Worm (Caenorhabditis elegans) whole organism, young adult: ENCODE measurements around the gene egl-44.

Experiments used
- B0336.3 ChIP-seq: fragments of 200-800 bp; sonication (Bioruptor generic); IDR thresholded peaks from 2 replicates; pipeline ENCODE4 v1.3.6; 2022; ENCODE audit warnings: missing genetic modification characterization, missing compliant biosample characterization
- F10E7.11 ChIP-seq: sonication (generic microtip); optimal IDR thresholded peaks from 2 replicates; lab custom pipeline; 2017; ENCODE audit warnings: mild to moderate bottlenecking, missing genetic modification characterization, moderate library complexity, missing compliant biosample characterization
- F37B4.10 ChIP-seq: fragments of 200-800 bp; sonication (Bioruptor generic); IDR thresholded peaks from 2 replicates; pipeline ENCODE4 v1.3.6; 2022; ENCODE audit warnings: missing genetic modification characterization, missing compliant biosample characterization
- F52B5.7 ChIP-seq: sonication (generic microtip); optimal IDR thresholded peaks from 2 replicates; lab custom pipeline; 2016; ENCODE audit warnings: mild to moderate bottlenecking, missing genetic modification characterization, missing compliant biosample characterization
- F55B11.4 ChIP-seq: sonication (generic microtip); optimal IDR thresholded peaks from 2 replicates; lab custom pipeline; 2016; ENCODE audit warnings: missing compliant biosample characterization, missing genetic modification characterization, borderline replicate concordance; ENCODE audit not compliant: insufficient read depth
- F57C9.4 ChIP-seq: sonication (generic microtip); optimal IDR thresholded peaks from 2 replicates; lab custom pipeline; 2017; ENCODE audit warnings: mild to moderate bottlenecking, missing genetic modification characterization, missing compliant biosample characterization
- K11D2.4 ChIP-seq: fragments of 200-800 bp; sonication (Bioruptor generic); IDR thresholded peaks from 2 replicates; pipeline ENCODE4 v1.3.6; 2022; ENCODE audit warnings: missing genetic modification reagents, missing genetic modification characterization, missing compliant biosample characterization
- K12H6.12 ChIP-seq: fragments of 200-800 bp; sonication (Bioruptor generic); optimal IDR thresholded peaks from 2 replicates; lab custom pipeline; 2018; ENCODE audit warnings: mild to moderate bottlenecking, missing genetic modification characterization, missing compliant biosample characterization
- T26A5.8 ChIP-seq: sonication (generic microtip); optimal IDR thresholded peaks from 2 replicates; lab custom pipeline; 2016; ENCODE audit warnings: missing genetic modification characterization, missing compliant biosample characterization
- Y53F4B.3 ChIP-seq: fragments of 200-800 bp; sonication (Bioruptor generic); IDR thresholded peaks from 2 replicates; pipeline ENCODE4 v1.3.6; 2022; ENCODE audit warnings: missing genetic modification reagents, missing genetic modification characterization, missing compliant biosample characterization
- ZK185.1 ChIP-seq: sonication (generic microtip); optimal IDR thresholded peaks from 2 replicates; lab custom pipeline; 2016; ENCODE audit warnings: mild to moderate bottlenecking, missing genetic modification characterization, missing compliant biosample characterization; ENCODE audit not compliant: poor library complexity, severe bottlenecking
- ama-1 ChIP-seq, 3 experiments: fragments of 150-350 bp in 1 of 3; sonication (generic microtip) in 2 of 3; optimal IDR thresholded peaks; 2 replicates each; lab custom pipeline; 2014 to 2018; ENCODE audit warnings: missing biosample characterization in 2 of 3, missing genetic modification characterization in 2 of 3, missing genetic modification reagents in 2 of 3
- aptf-3 ChIP-seq: fragments of 200-800 bp; sonication (Bioruptor generic); IDR thresholded peaks from 2 replicates; pipeline ENCODE4 v1.3.6; 2022; ENCODE audit warnings: missing genetic modification characterization, missing compliant biosample characterization
- atf-7 ChIP-seq: sonication (generic microtip); optimal IDR thresholded peaks from 2 replicates; lab custom pipeline; 2017; ENCODE audit warnings: mild to moderate bottlenecking, missing genetic modification characterization, missing compliant biosample characterization
- attf-3 ChIP-seq: fragments of 200-800 bp; sonication (Bioruptor generic); conservative IDR thresholded peaks from 2 replicates; pipeline ENCODE4 v1.3.6; 2022; ENCODE audit warnings: missing genetic modification reagents, missing genetic modification characterization, missing compliant biosample characterization
- ccch-3 ChIP-seq: fragments of 200-800 bp; sonication (Bioruptor generic); optimal IDR thresholded peaks from 2 replicates; lab custom pipeline; 2018; ENCODE audit warnings: mild to moderate bottlenecking, missing genetic modification characterization, missing compliant biosample characterization
- cebp-1 ChIP-seq, 2 experiments: fragments of 200-800 bp in 1 of 2; sonication (Bioruptor generic) in 1 of 2; sonication (generic microtip) in 1 of 2; IDR thresholded peaks in 1 of 2; optimal IDR thresholded peaks in 1 of 2; 2 replicates each; pipeline versions ENCODE4 v1.3.6 to Lab custom; 2017 to 2022; ENCODE audit warnings: missing compliant biosample characterization in 2 of 2, missing genetic modification characterization in 2 of 2, mild to moderate bottlenecking in 1 of 2, missing genetic modification reagents in 1 of 2, moderate library complexity in 1 of 2
- ceh-79 ChIP-seq: sonication (generic microtip); optimal IDR thresholded peaks from 2 replicates; lab custom pipeline; 2017; ENCODE audit warnings: mild to moderate bottlenecking, missing genetic modification characterization, missing compliant biosample characterization
- die-1 ChIP-seq: sonication (generic microtip); optimal IDR thresholded peaks from 2 replicates; lab custom pipeline; 2016; ENCODE audit warnings: missing genotype, mild to moderate bottlenecking, missing genetic modification characterization, missing compliant biosample characterization
- dpff-1 ChIP-seq: sonication (generic microtip); optimal IDR thresholded peaks from 2 replicates; lab custom pipeline; 2017; ENCODE audit warnings: mild to moderate bottlenecking, missing genetic modification characterization, missing compliant biosample characterization
- egl-44 ChIP-seq: fragments of 200-800 bp; sonication (Bioruptor generic); IDR thresholded peaks from 2 replicates; pipeline ENCODE4 v1.3.6; 2022; ENCODE audit warnings: missing genetic modification reagents, missing genetic modification characterization, missing compliant biosample characterization
- ekl-4 ChIP-seq: fragments of 200-800 bp; sonication (Bioruptor generic); IDR thresholded peaks from 2 replicates; pipeline ENCODE4 v1.3.6; 2022; ENCODE audit warnings: missing genetic modification reagents, missing genetic modification characterization, missing compliant biosample characterization
- ets-4 ChIP-seq: fragments of 200-800 bp; sonication (Bioruptor generic); optimal IDR thresholded peaks from 2 replicates; lab custom pipeline; 2018; ENCODE audit warnings: mild to moderate bottlenecking, missing genetic modification characterization, missing compliant biosample characterization
- fkh-3 ChIP-seq: sonication (generic microtip); optimal IDR thresholded peaks from 2 replicates; lab custom pipeline; 2016; ENCODE audit warnings: mild to moderate bottlenecking, missing genetic modification characterization, missing compliant biosample characterization
- hmg-1.2 ChIP-seq: fragments of 200-800 bp; sonication (Bioruptor generic); IDR thresholded peaks from 2 replicates; pipeline ENCODE4 v1.3.6; 2022; ENCODE audit warnings: missing genetic modification reagents, missing genetic modification characterization, missing compliant biosample characterization
- hmg-20 ChIP-seq: fragments of 200-800 bp; sonication (Bioruptor generic); IDR thresholded peaks from 2 replicates; pipeline ENCODE4 v1.3.6; 2022; ENCODE audit warnings: missing genetic modification reagents, missing genetic modification characterization, missing compliant biosample characterization
- lin-26 ChIP-seq: fragments of 200-800 bp; sonication (Bioruptor generic); IDR thresholded peaks from 2 replicates; pipeline ENCODE4 v1.3.6; 2022; ENCODE audit warnings: missing genetic modification reagents, missing genetic modification characterization, missing compliant biosample characterization
- lin-35 ChIP-seq, 3 experiments: fragments of 150-350 bp in 2 of 3; sonication (generic microtip) in 1 of 3; optimal IDR thresholded peaks; 2 replicates each; lab custom pipeline; 2014 to 2018; ENCODE audit warnings: missing biosample characterization in 3 of 3, missing genetic modification characterization in 3 of 3, missing genetic modification reagents in 3 of 3
- lin-40 ChIP-seq: sonication (generic microtip); optimal IDR thresholded peaks from 2 replicates; lab custom pipeline; 2016; ENCODE audit warnings: missing genetic modification characterization, mild to moderate bottlenecking, missing compliant biosample characterization, missing genotype, missing genetic modification reagents
- lin-54 ChIP-seq: fragments of 200-800 bp; sonication (Bioruptor generic); optimal IDR thresholded peaks from 2 replicates; lab custom pipeline; 2018; ENCODE audit warnings: mild to moderate bottlenecking, missing genetic modification characterization, missing compliant biosample characterization
- mcd-1 ChIP-seq: fragments of 200-800 bp; sonication (Bioruptor generic); IDR thresholded peaks from 2 replicates; pipeline ENCODE4 v1.3.6; 2022; ENCODE audit warnings: missing genetic modification reagents, missing genetic modification characterization, missing compliant biosample characterization
- nhr-179 ChIP-seq: sonication (generic microtip); optimal IDR thresholded peaks from 2 replicates; lab custom pipeline; 2016; ENCODE audit warnings: mild to moderate bottlenecking, missing genetic modification characterization, missing compliant biosample characterization
- nhr-80 ChIP-seq: sonication (generic microtip); optimal IDR thresholded peaks from 2 replicates; lab custom pipeline; 2016; ENCODE audit warnings: missing genetic modification characterization, missing compliant biosample characterization
- pbrm-1 ChIP-seq: fragments of 200-800 bp; sonication (Bioruptor generic); IDR thresholded peaks from 2 replicates; pipeline ENCODE4 v1.3.6; 2022; ENCODE audit warnings: missing genetic modification reagents, missing genetic modification characterization, missing compliant biosample characterization
- pha-4 ChIP-seq: fragments of 150-350 bp; sonication (generic microtip); optimal IDR thresholded peaks from 2 replicates; lab custom pipeline; 2014; ENCODE audit warnings: missing biosample characterization, missing genetic modification reagents, missing genetic modification characterization
- rcor-1 ChIP-seq: fragments of 200-800 bp; sonication (Bioruptor generic); IDR thresholded peaks from 2 replicates; pipeline ENCODE4 v1.3.6; 2022; ENCODE audit warnings: missing genetic modification reagents, missing genetic modification characterization, missing compliant biosample characterization
- repo-1 ChIP-seq: sonication (generic microtip); optimal IDR thresholded peaks from 2 replicates; lab custom pipeline; 2017; ENCODE audit warnings: mild to moderate bottlenecking, missing genetic modification characterization, missing compliant biosample characterization
- sea-2 ChIP-seq: fragments of 200-800 bp; sonication (Bioruptor generic); IDR thresholded peaks from 2 replicates; pipeline ENCODE4 v1.3.6; 2022; ENCODE audit warnings: missing genetic modification characterization, missing compliant biosample characterization
- snpc-1.3 ChIP-seq: sonication (generic microtip); optimal IDR thresholded peaks from 2 replicates; lab custom pipeline; 2017; ENCODE audit warnings: missing genetic modification characterization, mild to moderate bottlenecking, missing compliant biosample characterization, antibody characterized with exemption, moderate library complexity, missing genotype, missing genetic modification reagents; ENCODE audit not compliant: insufficient read depth
- snpc-4 ChIP-seq, 5 experiments: fragments of 150-350 bp in 1 of 5; sonication (generic microtip) in 4 of 5; optimal IDR thresholded peaks; 2 replicates each; lab custom pipeline; 2014 to 2018; ENCODE audit warnings: missing genetic modification characterization in 5 of 5, missing biosample characterization in 3 of 5, antibody characterized with exemption in 2 of 5, mild to moderate bottlenecking in 2 of 5, missing compliant biosample characterization in 2 of 5, missing genotype in 2 of 5, moderate library complexity in 2 of 5, missing genetic modification reagents in 1 of 5
- tlf-1 ChIP-seq: fragments of 200-800 bp; sonication (Bioruptor generic); optimal IDR thresholded peaks from 2 replicates; lab custom pipeline; 2018; ENCODE audit warnings: mild to moderate bottlenecking, missing genetic modification characterization, missing compliant biosample characterization
- unc-130 ChIP-seq: sonication (generic microtip); optimal IDR thresholded peaks from 2 replicates; lab custom pipeline; 2016; ENCODE audit warnings: missing genetic modification reagents, missing genetic modification characterization, missing compliant biosample characterization
- unc-62 ChIP-seq: fragments of 150-350 bp; optimal IDR thresholded peaks from 2 replicates; lab custom pipeline; 2014; ENCODE audit warnings: missing biosample characterization, missing genetic modification reagents, missing genetic modification characterization
- zfh-2 ChIP-seq: fragments of 200-800 bp; sonication (Bioruptor generic); conservative IDR thresholded peaks from 2 replicates; pipeline ENCODE4 v1.3.6; 2022; ENCODE audit warnings: missing genetic modification reagents, missing genetic modification characterization, missing compliant biosample characterization
- ztf-25 ChIP-seq: fragments of 200-800 bp; sonication (Bioruptor generic); IDR thresholded peaks from 2 replicates; pipeline ENCODE4 v1.3.6; 2022; ENCODE audit warnings: missing genetic modification reagents, missing genetic modification characterization, missing compliant biosample characterization
- ztf-28 ChIP-seq: fragments of 200-800 bp; sonication (Bioruptor generic); IDR thresholded peaks from 2 replicates; pipeline ENCODE4 v1.3.6; 2022; ENCODE audit warnings: missing genetic modification reagents, missing genetic modification characterization, missing compliant biosample characterization

Gene egl-44

DNA sequence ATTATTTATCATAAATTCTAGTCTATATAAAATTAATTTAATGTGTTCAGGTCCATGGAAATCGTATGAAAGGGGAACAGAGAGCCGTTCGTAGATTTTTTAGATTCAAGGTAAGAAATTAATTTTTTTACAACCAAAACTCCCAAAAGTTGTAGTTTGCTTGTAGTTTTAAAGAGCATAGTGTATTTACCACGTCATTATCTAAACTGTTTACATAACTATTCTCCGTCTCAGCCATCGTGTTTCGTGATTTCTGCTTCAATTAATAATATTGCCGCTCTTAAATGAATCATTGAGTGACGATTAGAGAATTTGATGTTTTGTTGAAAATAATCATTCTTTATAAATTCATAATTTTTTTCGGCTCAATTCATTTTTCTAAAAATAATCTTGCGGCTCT lies 17.3 kb upstream of the egl-44 start, which contains the start of gene cgt-3:
cgt-3 (plus strand) TSS at position 51 of the 400 bp plus-strand sequence.
- no peak for TF ChIP-seq rcor-1 (GFP tag; lab: Robert Waterston, UW)
- TF ChIP-seq zfh-2 (GFP tag; lab: Robert Waterston, UW), result no peak
- no peak for TF ChIP-seq T26A5.8
- TF ChIP-seq ZK185.1 (tag; lab: Kevin White, UChicago), result no peak
- TF ChIP-seq pha-4, result no peak
- TF ChIP-seq F10E7.11 (tag; lab: Kevin White, UChicago), result no peak
- no peak for TF ChIP-seq ceh-79
- no peak for TF ChIP-seq F37B4.10 (GFP tag; lab: Robert Waterston, UW)
- TF ChIP-seq attf-3, result no peak

DNA sequence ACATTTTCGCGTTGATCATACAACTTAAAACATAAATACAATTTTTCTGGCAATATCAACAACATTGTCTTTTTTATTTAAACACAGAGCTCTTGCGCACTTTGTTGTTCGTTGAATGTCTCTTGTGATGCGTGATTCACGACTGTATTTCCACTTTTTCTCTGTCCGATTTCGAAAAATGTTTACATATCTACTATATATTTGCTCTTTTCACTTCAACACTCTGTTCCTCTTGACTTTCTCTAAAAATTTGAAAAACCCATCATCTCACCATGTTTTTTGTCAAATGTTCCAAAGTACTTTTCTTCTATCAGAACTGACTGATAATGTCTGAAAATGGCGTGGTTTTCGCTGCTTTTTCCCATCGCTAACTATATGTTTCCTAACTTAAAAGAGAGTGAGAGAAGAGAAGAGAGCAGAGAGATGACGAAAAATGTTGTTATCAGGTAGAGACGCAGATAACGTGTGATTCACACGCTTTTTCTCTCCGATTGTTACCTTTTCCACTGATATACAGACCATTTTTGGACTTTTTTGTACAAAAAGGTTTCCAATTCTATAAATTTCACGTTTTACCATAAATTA lies 16.6 kb upstream of the egl-44 start:
- no peak for TF ChIP-seq K12H6.12 (tag; lab: Kevin White, UChicago)
- no peak for TF ChIP-seq die-1 (tag; lab: Kevin White, UChicago)
- TF ChIP-seq tlf-1 (GFP tag; lab: Kevin White, UChicago), result no peak
- TF ChIP-seq B0336.3, result no peak
- TF ChIP-seq lin-26 (GFP tag; lab: Robert Waterston, UW), result no peak
- no peak for TF ChIP-seq cebp-1 (GFP tag; IDR thresholded peaks at IDR 0.05; lab: Robert Waterston, UW)
- TF ChIP-seq cebp-1 (tag; optimal IDR thresholded peaks at IDR 0.05; lab: Kevin White, UChicago), result peak; percentile 52
- TF ChIP-seq lin-54 (GFP tag; lab: Kevin White, UChicago), result no peak
- TF ChIP-seq unc-62 (GFP tag; lab: Kevin White, UChicago), result no peak
- TF ChIP-seq ama-1 (optimal IDR thresholded peaks at IDR 0.05; lab: Kevin White, UChicago), result no peak
- TF ChIP-seq ama-1 (GFP tag; optimal IDR thresholded peaks at IDR 0.05; lab: Kevin White, UChicago), result no peak
- no peak for TF ChIP-seq ztf-28
- TF ChIP-seq nhr-179, result no peak
- TF ChIP-seq atf-7 (tag; lab: Kevin White, UChicago), result peak; percentile 9
- no peak for TF ChIP-seq aptf-3
- no peak for TF ChIP-seq attf-3
- TF ChIP-seq Y53F4B.3, result no peak
- TF ChIP-seq dpff-1 (tag; lab: Kevin White, UChicago), result no peak
- no peak for TF ChIP-seq ekl-4
- no peak for TF ChIP-seq unc-130 (GFP tag; lab: Kevin White, UChicago)
- no peak for TF ChIP-seq sea-2 (GFP tag; lab: Robert Waterston, UW)
- TF ChIP-seq lin-35 (GFP tag; optimal IDR thresholded peaks at IDR 0.05; lab: Kevin White, UChicago), result no peak
- TF ChIP-seq snpc-1.3 (tag; lab: Kevin White, UChicago), result no peak
- TF ChIP-seq K11D2.4 (GFP tag; lab: Robert Waterston, UW), result no peak
- TF ChIP-seq hmg-20 (GFP tag; lab: Robert Waterston, UW), result no peak
- TF ChIP-seq F57C9.4 (tag; lab: Kevin White, UChicago), result no peak
- no peak for TF ChIP-seq mcd-1 (GFP tag; lab: Robert Waterston, UW)
- no peak for TF ChIP-seq repo-1 (tag; lab: Kevin White, UChicago)
- peak; percentile 93 for TF ChIP-seq nhr-80 (tag; lab: Kevin White, UChicago)
- no peak for TF ChIP-seq fkh-3 (tag; lab: Kevin White, UChicago)
- no peak for TF ChIP-seq egl-44 (GFP tag; lab: Robert Waterston, UW)
- no peak for TF ChIP-seq lin-40 (tag; lab: Kevin White, UChicago)
- TF ChIP-seq ceh-79, result no peak
- TF ChIP-seq ccch-3 (GFP tag; lab: Kevin White, UChicago), result no peak
- no peak for TF ChIP-seq snpc-4 (GFP tag; optimal IDR thresholded peaks at IDR 0.05; lab: Kevin White, UChicago)
- TF ChIP-seq snpc-4 (tag; optimal IDR thresholded peaks at IDR 0.05; lab: Kevin White, UChicago), result no peak
- peak; percentile 41; the same call in 1 of the 2 replicates for TF ChIP-seq hmg-1.2 (GFP tag; lab: Robert Waterston, UW)
- peak; percentile 43 for TF ChIP-seq ets-4 (GFP tag; lab: Kevin White, UChicago)
- no peak for TF ChIP-seq pbrm-1
- TF ChIP-seq F52B5.7 (tag; lab: Kevin White, UChicago), result no peak
- no peak for TF ChIP-seq ztf-25 (GFP tag; lab: Robert Waterston, UW)
- TF ChIP-seq F55B11.4 (tag; lab: Kevin White, UChicago), result no peak
